Worm (Caenorhabditis elegans) whole organism, L3 larva: ENCODE data around the gene cux-7.

Experiments used
- ZK546.5 ChIP-seq: sonication (generic microtip); optimal IDR thresholded peaks from 2 replicates; lab custom pipeline; 2017; ENCODE audit warnings: missing biosample characterization, missing genetic modification characterization
- ceh-82 ChIP-seq: fragments of 150-350 bp; optimal IDR thresholded peaks from 2 replicates; lab custom pipeline; 2014; ENCODE audit warnings: missing biosample characterization, missing genetic modification characterization
- daf-12 ChIP-seq: fragments of 150-350 bp; optimal IDR thresholded peaks from 2 replicates; lab custom pipeline; 2014; ENCODE audit warnings: missing biosample characterization, missing genetic modification reagents, missing genetic modification characterization
- fkh-10 ChIP-seq: sonication (generic microtip); optimal IDR thresholded peaks from 2 replicates; lab custom pipeline; 2017; ENCODE audit warnings: missing biosample characterization, missing genetic modification reagents, missing genetic modification characterization
- fos-1 ChIP-seq: fragments of 150-350 bp; optimal IDR thresholded peaks from 2 replicates; lab custom pipeline; 2014; ENCODE audit warnings: missing biosample characterization, missing genetic modification characterization
- mdl-1 ChIP-seq: fragments of 150-350 bp; optimal IDR thresholded peaks from 2 replicates; lab custom pipeline; 2014; ENCODE audit warnings: missing biosample characterization, missing genetic modification characterization
- nhr-28 ChIP-seq: fragments of 150-350 bp; optimal IDR thresholded peaks from 2 replicates; lab custom pipeline; 2014; ENCODE audit warnings: missing biosample characterization, missing genetic modification characterization
- snpc-4 ChIP-seq: fragments of 150-350 bp; optimal IDR thresholded peaks from 2 replicates; lab custom pipeline; 2014; ENCODE audit warnings: missing biosample characterization, missing genetic modification characterization
- tbx-2 ChIP-seq: sonication (generic microtip); optimal IDR thresholded peaks from 2 replicates; lab custom pipeline; 2016; ENCODE audit warnings: mild to moderate bottlenecking, missing genetic modification characterization, missing compliant biosample characterization
- unc-62 ChIP-seq: fragments of 150-350 bp; sonication (generic microtip); optimal IDR thresholded peaks from 4 replicates; lab custom pipeline; 2014; ENCODE audit warnings: missing biosample characterization, missing genetic modification reagents, missing genetic modification characterization
- ztf-11 ChIP-seq: fragments of 150-350 bp; optimal IDR thresholded peaks from 2 replicates; lab custom pipeline; 2014; ENCODE audit warnings: missing biosample characterization, missing genetic modification characterization

DNA sequence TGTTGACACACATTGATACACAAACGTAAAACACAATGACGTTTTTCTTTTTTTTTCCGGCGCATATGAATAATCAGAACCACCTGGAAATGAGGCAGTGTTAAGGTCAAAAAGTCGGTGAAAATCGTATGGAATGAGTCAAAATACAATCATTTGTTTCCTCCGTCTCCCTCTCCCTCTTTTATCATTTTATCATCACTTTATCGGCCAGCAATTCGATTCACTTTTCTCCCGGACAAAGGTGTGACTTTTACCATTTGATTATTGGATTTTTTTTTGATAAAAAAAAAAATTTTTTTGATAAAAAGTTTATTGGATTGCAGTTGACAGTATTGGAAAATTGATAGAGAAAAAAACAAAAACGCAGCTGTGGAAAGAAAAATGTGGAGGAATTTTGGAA, 41.7 kb downstream of the cux-7 start:
- TF ChIP-seq nhr-28 (tag; lab: Kevin White, UChicago) (no peak), ztf-11 (tag; lab: Kevin White, UChicago) (no peak), unc-62 (no peak), tbx-2 (tag; lab: Kevin White, UChicago) (no peak), fos-1 (no peak), daf-12 (tag; lab: Kevin White, UChicago) (no peak), fkh-10 (GFP tag; lab: Kevin White, UChicago) (no peak), ZK546.5 (tag; lab: Kevin White, UChicago) (no peak), snpc-4 (tag; lab: Kevin White, UChicago) (no peak), mdl-1 (tag; lab: Kevin White, UChicago) (no peak), ceh-82 (no peak)
